Worm (Caenorhabditis elegans) whole organism, mixed stage, embryonic: ENCODE measurements around the gene srh-167.

Source experiments
- M03D4.4 ChIP-seq: sonication (generic microtip); optimal IDR thresholded peaks from 2 replicates; lab custom pipeline; 2017; ENCODE audit warnings: mild to moderate bottlenecking, missing genetic modification characterization, missing compliant biosample characterization
- blmp-1 ChIP-seq: fragments of 150-350 bp; optimal IDR thresholded peaks from 2 replicates; lab custom pipeline; 2014; ENCODE audit warnings: missing biosample characterization, missing genetic modification characterization
- ceh-39 ChIP-seq: fragments of 150-350 bp; optimal IDR thresholded peaks from 2 replicates; lab custom pipeline; 2014; ENCODE audit warnings: missing biosample characterization, missing genetic modification characterization
- ceh-83 ChIP-seq: fragments of 200-800 bp; sonication (Bioruptor generic); optimal IDR thresholded peaks from 2 replicates; lab custom pipeline; 2018; ENCODE audit warnings: mild to moderate bottlenecking, missing genetic modification characterization, missing compliant biosample characterization
- ces-1 ChIP-seq: fragments of 150-350 bp; optimal IDR thresholded peaks from 2 replicates; lab custom pipeline; 2014; ENCODE audit warnings: missing biosample characterization, missing genetic modification reagents, missing genetic modification characterization
- cnd-1 ChIP-seq: fragments of 200-800 bp; sonication (Bioruptor generic); optimal IDR thresholded peaks from 2 replicates; lab custom pipeline; 2018; ENCODE audit warnings: mild to moderate bottlenecking, missing genetic modification characterization, missing compliant biosample characterization
- drap-1 ChIP-seq: fragments of 200-800 bp; sonication (Bioruptor generic); optimal IDR thresholded peaks from 3 replicates; lab custom pipeline; 2018; ENCODE audit warnings: mild to moderate bottlenecking, missing genetic modification characterization, missing compliant biosample characterization
- elt-1 ChIP-seq: sonication (generic microtip); optimal IDR thresholded peaks from 2 replicates; lab custom pipeline; 2017; ENCODE audit warnings: missing genetic modification characterization, mild to moderate bottlenecking, missing compliant biosample characterization, antibody characterized with exemption, moderate library complexity, borderline replicate concordance; ENCODE audit not compliant: insufficient read depth
- elt-3 ChIP-seq: fragments of 150-350 bp; optimal IDR thresholded peaks from 2 replicates; lab custom pipeline; 2014; ENCODE audit warnings: missing biosample characterization, missing genetic modification characterization
- flh-1 ChIP-seq: fragments of 200-800 bp; sonication (Bioruptor generic); optimal IDR thresholded peaks from 2 replicates; lab custom pipeline; 2018; ENCODE audit warnings: mild to moderate bottlenecking, missing genetic modification characterization, moderate library complexity, missing compliant biosample characterization
- ham-2 ChIP-seq: fragments of 200-800 bp; sonication (Bioruptor generic); optimal IDR thresholded peaks from 2 replicates; lab custom pipeline; 2018; ENCODE audit warnings: mild to moderate bottlenecking, missing genetic modification characterization, missing compliant biosample characterization
- lin-13 ChIP-seq: fragments of 150-350 bp; optimal IDR thresholded peaks from 2 replicates; lab custom pipeline; 2014; ENCODE audit warnings: missing biosample characterization, missing genetic modification characterization
- lin-32 ChIP-seq: fragments of 200-800 bp; sonication (Bioruptor generic); optimal IDR thresholded peaks from 2 replicates; lab custom pipeline; 2018; ENCODE audit warnings: mild to moderate bottlenecking, missing genetic modification characterization, missing compliant biosample characterization
- lsy-2 ChIP-seq: fragments of 150-350 bp; optimal IDR thresholded peaks from 2 replicates; lab custom pipeline; 2014; ENCODE audit warnings: missing biosample characterization, missing genetic modification characterization
- mab-5 ChIP-seq: fragments of 150-350 bp; optimal IDR thresholded peaks from 2 replicates; lab custom pipeline; 2014; ENCODE audit warnings: missing biosample characterization, missing genetic modification characterization
- mep-1 ChIP-seq: fragments of 150-350 bp; optimal IDR thresholded peaks from 2 replicates; lab custom pipeline; 2017; ENCODE audit warnings: missing biosample characterization, missing genetic modification reagents, missing genetic modification characterization, inconsistent platforms
- mls-2 ChIP-seq: sonication (generic microtip); optimal IDR thresholded peaks from 2 replicates; lab custom pipeline; 2016; ENCODE audit warnings: mild to moderate bottlenecking, missing genetic modification characterization, moderate library complexity, missing compliant biosample characterization
- nhr-12 ChIP-seq: fragments of 150-350 bp; optimal IDR thresholded peaks from 2 replicates; lab custom pipeline; 2014; ENCODE audit warnings: missing biosample characterization, missing genetic modification characterization
- nhr-2 ChIP-seq: fragments of 150-350 bp; optimal IDR thresholded peaks from 2 replicates; lab custom pipeline; 2014; ENCODE audit warnings: missing biosample characterization, missing genetic modification characterization
- nhr-76 ChIP-seq: sonication (generic microtip); optimal IDR thresholded peaks from 2 replicates; lab custom pipeline; 2017; ENCODE audit warnings: missing biosample characterization, missing genetic modification characterization
- snpc-4 ChIP-seq: fragments of 150-350 bp; optimal IDR thresholded peaks from 2 replicates; lab custom pipeline; 2014; ENCODE audit warnings: missing biosample characterization, missing genetic modification characterization
- sptf-1 ChIP-seq: sonication (generic microtip); optimal IDR thresholded peaks from 2 replicates; lab custom pipeline; 2017; ENCODE audit warnings: mild to moderate bottlenecking, missing genetic modification characterization, moderate library complexity, missing compliant biosample characterization
- tbx-8 ChIP-seq: fragments of 200-800 bp; sonication (Bioruptor generic); optimal IDR thresholded peaks from 2 replicates; lab custom pipeline; 2018; ENCODE audit warnings: mild to moderate bottlenecking, missing genetic modification characterization, moderate library complexity, missing compliant biosample characterization
- unc-120 ChIP-seq: sonication (generic microtip); optimal IDR thresholded peaks from 2 replicates; lab custom pipeline; 2017; ENCODE audit warnings: missing genetic modification characterization, missing compliant biosample characterization; ENCODE audit not compliant: poor library complexity, severe bottlenecking
- unc-39 ChIP-seq: fragments of 150-350 bp; optimal IDR thresholded peaks from 2 replicates; lab custom pipeline; 2014; ENCODE audit warnings: missing biosample characterization, missing genetic modification characterization
- zip-8 ChIP-seq: fragments of 150-350 bp; optimal IDR thresholded peaks from 2 replicates; lab custom pipeline; 2014; ENCODE audit warnings: missing biosample characterization, missing genetic modification characterization
- ztf-11 ChIP-seq: fragments of 150-350 bp; optimal IDR thresholded peaks from 2 replicates; lab custom pipeline; 2014; ENCODE audit warnings: missing biosample characterization, missing genetic modification characterization

The srh-167 gene

ce11 chrV:16315004-16315403 lies 18.5 kb upstream of the srh-167 start, which contains the start of gene str-214:
TSS of gene str-214 (plus strand) at chrV:16315304.
- TF ChIP-seq nhr-2 (tag; lab: Kevin White, UChicago) (no peak), elt-3 (tag; lab: Kevin White, UChicago) (no peak), unc-39 (tag; lab: Kevin White, UChicago) (no peak), flh-1 (GFP tag; lab: Kevin White, UChicago) (no peak), lin-32 (GFP tag; lab: Kevin White, UChicago) (no peak), nhr-76 (tag; lab: Kevin White, UChicago) (no peak), cnd-1 (tag; lab: Kevin White, UChicago) (no peak), lin-13 (no peak), zip-8 (tag; lab: Kevin White, UChicago) (no peak), ces-1 (GFP tag; lab: Kevin White, UChicago) (no peak), blmp-1 (no peak), ztf-11 (tag; lab: Kevin White, UChicago) (no peak), drap-1 (GFP tag; lab: Kevin White, UChicago) (no peak), mep-1 (tag; lab: Kevin White, UChicago) (no peak), elt-1 (tag; lab: Kevin White, UChicago) (no peak)
- TF ChIP-seq, all 35 proteins: peak for 0

ce11 chrV:16317244-16317643 lies 16.3 kb upstream of the srh-167 start, which contains the start of gene srh-180:
TSS of gene srh-180 (plus strand) at chrV:16317544.
- TF ChIP-seq M03D4.4 (no peak), ces-1 (GFP tag; lab: Kevin White, UChicago) (no peak), mep-1 (tag; lab: Kevin White, UChicago) (no peak), tbx-8 (GFP tag; lab: Kevin White, UChicago) (no peak), drap-1 (GFP tag; lab: Kevin White, UChicago) (no peak), zip-8 (tag; lab: Kevin White, UChicago) (no peak), unc-120 (no peak), mls-2 (tag; lab: Kevin White, UChicago) (no peak), ham-2 (no peak), ceh-83 (no peak), nhr-76 (tag; lab: Kevin White, UChicago) (no peak), unc-39 (tag; lab: Kevin White, UChicago) (no peak), snpc-4 (tag; lab: Kevin White, UChicago) (no peak)
- TF ChIP-seq, all 35 proteins: peak for 0

DNA sequence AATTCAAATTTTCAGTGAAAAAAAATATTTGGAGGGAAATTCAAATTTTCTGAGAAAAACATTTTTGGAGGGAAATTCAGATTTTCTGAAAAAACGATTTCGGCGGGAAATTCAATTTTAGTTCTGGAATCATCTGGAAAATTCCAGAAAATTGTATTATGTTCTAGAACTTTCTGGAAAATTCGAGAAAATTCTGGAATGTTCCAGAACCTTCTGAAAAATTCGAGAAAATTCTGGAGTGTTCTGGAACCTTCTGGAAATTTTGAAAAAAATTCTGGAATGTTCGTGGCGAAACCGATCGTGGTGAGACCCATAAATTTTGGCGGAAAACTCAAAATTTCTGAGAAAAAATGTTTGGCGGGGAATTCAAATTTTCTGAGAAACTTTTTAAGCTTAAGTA lies 11.4 kb upstream of the srh-167 start:
- TF ChIP-seq sptf-1 (no peak), mls-2 (tag; lab: Kevin White, UChicago) (no peak), mab-5 (no peak)

ce11 chrV:16328849-16329248 lies 4.7 kb upstream of the srh-167 start, which contains the start of gene F57G8.7:
TSS of gene F57G8.7 (plus strand) at chrV:16329149.
- TF ChIP-seq mab-5 (no peak), sptf-1 (no peak), tbx-8 (GFP tag; lab: Kevin White, UChicago) (no peak), cnd-1 (tag; lab: Kevin White, UChicago) (no peak), lin-13 (no peak), mls-2 (tag; lab: Kevin White, UChicago) (no peak), nhr-12 (tag; lab: Kevin White, UChicago) (no peak), nhr-2 (tag; lab: Kevin White, UChicago) (no peak), mep-1 (tag; lab: Kevin White, UChicago) (no peak), ceh-83 (no peak), ztf-11 (tag; lab: Kevin White, UChicago) (no peak), M03D4.4 (no peak), lin-32 (GFP tag; lab: Kevin White, UChicago) (no peak)

- no peak for TF ChIP-seq drap-1 (GFP tag; lab: Kevin White, UChicago)
- TF ChIP-seq cnd-1 (tag; lab: Kevin White, UChicago) = no peak
- no peak for TF ChIP-seq lsy-2
- TF ChIP-seq ces-1 (GFP tag; lab: Kevin White, UChicago) = no peak
- TF ChIP-seq mep-1 (tag; lab: Kevin White, UChicago) = no peak
- no peak for TF ChIP-seq ceh-39 (tag; lab: Kevin White, UChicago)
- TF ChIP-seq elt-1 (tag; lab: Kevin White, UChicago) = no peak
These were observed 2.8 kb downstream of the srh-167 start, which contains the start of gene srw-87 for ce11 chrV:16336326-16336725. TSS of gene srw-87 (plus strand) at chrV:16336626.
